Worm (Caenorhabditis elegans): ENCODE results near the gene W04H10.1.
"Not testable (repeated sequence)": the region's sequence is repeated elsewhere in the genome, so short reads cannot be mapped to it uniquely, and the experiment has no call there.

Gene W04H10.1

DNA sequence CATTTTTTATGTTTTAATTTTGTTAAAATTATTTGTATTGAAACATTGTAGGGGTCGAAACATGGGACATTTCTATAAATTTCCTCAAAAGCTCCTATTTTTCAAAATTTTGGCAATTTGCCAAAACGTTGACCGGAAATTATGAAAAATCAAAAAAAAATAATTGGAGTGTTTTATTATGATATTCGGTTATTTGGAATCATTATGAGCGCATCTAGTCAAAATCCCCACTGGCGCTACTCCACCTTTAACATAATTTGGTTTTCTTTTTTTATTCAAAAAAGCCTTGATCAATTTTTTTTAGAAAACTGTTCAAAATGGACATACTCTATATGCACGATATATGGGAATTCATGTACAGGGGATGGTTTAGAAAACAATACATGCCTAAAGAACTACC lies 3.6 kb upstream of the W04H10.1 start, which contains the start of gene W04H10.2:
TSS of gene W04H10.2 (plus strand) at position 301 of the 400 bp plus-strand sequence.
- TF ChIP-seq ceh-82 (tag; optimal IDR thresholded peaks at IDR 0.05) (no peak), ama-1 (optimal IDR thresholded peaks at IDR 0.05) (no peak), mab-5 (tag; optimal IDR thresholded peaks at IDR 0.05) (no peak), lin-11 (tag; optimal IDR thresholded peaks at IDR 0.05) (no peak), sma-9 (GFP tag; optimal IDR thresholded peaks at IDR 0.05) (no peak), sma-9 (tag; optimal IDR thresholded peaks at IDR 0.05) (no peak), nhr-237 (tag; optimal IDR thresholded peaks at IDR 0.05) (no peak), mdl-1 (tag; optimal IDR thresholded peaks at IDR 0.05) (no peak), unc-62 (GFP tag; optimal IDR thresholded peaks at IDR 0.05) (no peak), nhr-129 (tag; optimal IDR thresholded peaks at IDR 0.05) (no peak), aly-2 (tag; optimal IDR thresholded peaks at IDR 0.05) (no peak), nhr-10 (tag; optimal IDR thresholded peaks at IDR 0.05) (no peak), egl-27 (tag; optimal IDR thresholded peaks at IDR 0.05) (no peak), elt-3 (tag; optimal IDR thresholded peaks at IDR 0.05) (no peak), lin-13 (GFP tag; optimal IDR thresholded peaks at IDR 0.05) (no peak), R02D3.7 (tag; optimal IDR thresholded peaks at IDR 0.05) (no peak), ztf-1 (GFP tag; conservative IDR thresholded peaks at IDR 0.05) (no peak), lsy-2 (tag; optimal IDR thresholded peaks at IDR 0.05) (no peak), gmeb-1 (tag; optimal IDR thresholded peaks at IDR 0.05) (no peak), skn-1 (tag; optimal IDR thresholded peaks at IDR 0.05) (no peak), peb-1 (tag; optimal IDR thresholded peaks at IDR 0.05) (no peak)

DNA sequence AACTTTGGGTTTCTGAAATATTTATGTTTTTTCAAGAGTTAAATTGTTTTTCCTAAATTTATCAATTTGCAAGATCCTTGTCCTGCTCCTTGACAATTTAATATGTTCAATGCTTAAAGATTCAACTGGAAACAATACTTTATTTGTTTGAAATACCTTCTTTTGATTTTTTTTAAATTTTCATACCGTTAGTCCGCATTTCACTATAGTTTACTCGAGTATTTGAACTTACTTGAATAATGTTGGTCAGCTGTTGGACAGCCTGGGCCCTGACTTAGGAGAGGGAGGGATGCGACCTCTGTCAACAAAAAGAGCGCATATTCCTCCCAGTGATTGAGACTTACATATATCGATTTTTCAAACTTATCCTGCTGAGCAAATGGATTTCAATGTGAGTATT lies 2.8 kb upstream of the W04H10.1 start, which contains the start of gene W04H10.5:
TSS of gene W04H10.5 (plus strand) at position 301 of the 400 bp plus-strand sequence.
- TF ChIP-seq elt-3 (tag; optimal IDR thresholded peaks at IDR 0.05) (no peak), crh-2 (tag; optimal IDR thresholded peaks at IDR 0.05) (no peak), unc-55 (GFP tag; optimal IDR thresholded peaks at IDR 0.05) (no peak), nhr-12 (tag; optimal IDR thresholded peaks at IDR 0.05) (no peak), C34F6.9 (tag; optimal IDR thresholded peaks at IDR 0.05) (no peak)

ce11 chrII:608341-608740 lies 516 bp upstream of the W04H10.1 start, which contains the start of gene W04H10.6:
Gene W04H10.6, minus strand, starts transcription at chrII:608441.
- TF ChIP-seq nhr-25 (tag; optimal IDR thresholded peaks at IDR 0.05) = no peak
- no peak for TF ChIP-seq Y55F3AM.14 (GFP tag; optimal IDR thresholded peaks at IDR 0.05)
- TF ChIP-seq ceh-82 (tag; optimal IDR thresholded peaks at IDR 0.05) = no peak
- no peak for TF ChIP-seq lin-11 (tag; optimal IDR thresholded peaks at IDR 0.05)
- no peak for TF ChIP-seq lin-13 (GFP tag; optimal IDR thresholded peaks at IDR 0.05)
- no peak for TF ChIP-seq elt-1 (tag; optimal IDR thresholded peaks at IDR 0.05)
- TF ChIP-seq crh-2 (tag; optimal IDR thresholded peaks at IDR 0.05) = no peak
- TF ChIP-seq skn-1 (tag; optimal IDR thresholded peaks at IDR 0.05) = no peak
- no peak for TF ChIP-seq sma-9 (GFP tag; optimal IDR thresholded peaks at IDR 0.05)
- no peak for TF ChIP-seq sma-9 (tag; optimal IDR thresholded peaks at IDR 0.05)
- TF ChIP-seq ztf-1 (GFP tag; conservative IDR thresholded peaks at IDR 0.05) = no peak
- no peak for TF ChIP-seq sma-3 (GFP tag; optimal IDR thresholded peaks at IDR 0.05)
- no peak for TF ChIP-seq aly-2 (tag; optimal IDR thresholded peaks at IDR 0.05)
- no peak for TF ChIP-seq nhr-77 (tag; optimal IDR thresholded peaks at IDR 0.05)
- no peak for TF ChIP-seq peb-1 (tag; optimal IDR thresholded peaks at IDR 0.05)
- no peak for TF ChIP-seq mab-5 (tag; optimal IDR thresholded peaks at IDR 0.05)
- no peak for TF ChIP-seq mbf-1 (tag; optimal IDR thresholded peaks at IDR 0.05)
- no peak for TF ChIP-seq sem-4 (tag; optimal IDR thresholded peaks at IDR 0.05)
- no peak for TF ChIP-seq ama-1 (optimal IDR thresholded peaks at IDR 0.05)

DNA sequence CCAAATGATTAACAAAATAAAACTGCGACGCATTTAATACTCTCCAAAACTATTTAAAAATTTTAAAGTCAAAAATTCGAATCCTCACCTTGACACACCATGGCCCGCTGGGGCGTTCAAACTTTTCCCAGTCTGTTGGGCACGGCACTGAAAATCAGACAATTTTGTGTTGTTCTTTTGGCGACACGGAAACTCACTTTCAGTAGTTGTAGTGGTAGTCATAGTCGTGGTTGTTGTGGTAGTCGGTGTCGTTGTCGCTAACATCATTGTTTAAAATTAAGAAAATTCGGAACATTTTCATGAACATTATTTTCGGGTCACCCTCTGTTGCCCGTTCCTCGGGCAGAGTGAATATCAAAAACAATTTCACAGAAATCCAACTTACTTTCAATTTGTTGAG lies 3.5 kb downstream of the W04H10.1 start, which contains the start of gene clec-118:
TSS of gene clec-118 (minus strand) at position 101 of the 400 bp plus-strand sequence.
- TF ChIP-seq nhr-25, ceh-16, mab-5 (tag; optimal IDR thresholded peaks at IDR 0.05): not testable (repeated sequence)

- TF ChIP-seq unc-55 (GFP tag; optimal IDR thresholded peaks at IDR 0.05) = no peak
- TF ChIP-seq elt-3 (tag; optimal IDR thresholded peaks at IDR 0.05) = no peak
- no peak for TF ChIP-seq Y55F3AM.14 (GFP tag; optimal IDR thresholded peaks at IDR 0.05)
- TF ChIP-seq C34F6.9 (tag; optimal IDR thresholded peaks at IDR 0.05) = no peak
- no peak for TF ChIP-seq unc-39 (tag; optimal IDR thresholded peaks at IDR 0.05)
- TF ChIP-seq ceh-16 (tag; optimal IDR thresholded peaks at IDR 0.05) = no peak
- no peak for TF ChIP-seq mab-5 (tag; optimal IDR thresholded peaks at IDR 0.05)
- no peak for TF ChIP-seq mbf-1 (tag; optimal IDR thresholded peaks at IDR 0.05)
- no peak for TF ChIP-seq nhr-77 (tag; optimal IDR thresholded peaks at IDR 0.05)
- TF ChIP-seq crh-2 (tag; optimal IDR thresholded peaks at IDR 0.05) = no peak
- TF ChIP-seq ztf-11 (tag; optimal IDR thresholded peaks at IDR 0.05) = no peak
- no peak for TF ChIP-seq ZK546.5 (tag; optimal IDR thresholded peaks at IDR 0.05)
- TF ChIP-seq ztf-1 (GFP tag; conservative IDR thresholded peaks at IDR 0.05) = no peak
- TF ChIP-seq ceh-82 (tag; optimal IDR thresholded peaks at IDR 0.05) = no peak
- no peak for TF ChIP-seq nhr-237 (tag; optimal IDR thresholded peaks at IDR 0.05)
- no peak for TF ChIP-seq gmeb-1 (tag; optimal IDR thresholded peaks at IDR 0.05)
- TF ChIP-seq fos-1 (tag; optimal IDR thresholded peaks at IDR 0.05) = no peak
- TF ChIP-seq sem-4 (tag; optimal IDR thresholded peaks at IDR 0.05) = no peak
- no peak for TF ChIP-seq nhr-21 (tag; optimal IDR thresholded peaks at IDR 0.05)
Measured at ce11 chrII:614701-615100, 5.8 kb downstream of the W04H10.1 start.
